Worm (Caenorhabditis elegans): ENCODE measurements around the gene ech-4.

Gene ech-4

ce11 chrII:10847057-10847456, 26.2 kb downstream of the ech-4 start:
- TF ChIP-seq egl-44 (GFP tag; IDR thresholded peaks at IDR 0.05) (no peak), hmg-1.2 (GFP tag; IDR thresholded peaks at IDR 0.05) (peak; percentile 52), snpc-1.1 (tag; optimal IDR thresholded peaks at IDR 0.05; ENCODE audit: insufficient read depth) (peak; percentile 48), ekl-4 (GFP tag; IDR thresholded peaks at IDR 0.05) (no peak), ztf-6 (GFP tag; IDR thresholded peaks at IDR 0.05) (no peak), snpc-4 (GFP tag; optimal IDR thresholded peaks at IDR 0.05) (peak; percentile 15), snpc-4 (tag; optimal IDR thresholded peaks at IDR 0.05) (peak in 3 of 4 experiments; percentile 17 to 82 (median 72)), rpc-1 (optimal IDR thresholded peaks at IDR 0.05) (no peak), rpc-1 (tag; optimal IDR thresholded peaks at IDR 0.05) (no peak)

ce11 chrII:10849903-10850302, 29.1 kb downstream of the ech-4 start, which contains the start of gene M106.2:
Gene M106.2 (minus strand): TSS chrII:10850003.
- TF ChIP-seq K12H6.12 (tag; optimal IDR thresholded peaks at IDR 0.05) = no peak
- no peak for TF ChIP-seq B0261.1 (tag; optimal IDR thresholded peaks at IDR 0.05)
- TF ChIP-seq K11D2.4 (GFP tag; IDR thresholded peaks at IDR 0.05) = no peak
- TF ChIP-seq B0019.2 (GFP tag; conservative IDR thresholded peaks at IDR 0.05) = no peak
- no peak for TF ChIP-seq rpc-1 (optimal IDR thresholded peaks at IDR 0.05)
- no peak for TF ChIP-seq rpc-1 (tag; optimal IDR thresholded peaks at IDR 0.05)

- TF ChIP-seq hlh-26 (GFP tag; conservative IDR thresholded peaks at IDR 0.05) = no peak
- TF ChIP-seq let-526 (GFP tag; IDR thresholded peaks at IDR 0.05) = peak; percentile 75; the same call in 1 of the 2 replicates
- TF ChIP-seq rcor-1 (GFP tag; IDR thresholded peaks at IDR 0.05) = peak; percentile 54
- TF ChIP-seq mel-28 (tag; optimal IDR thresholded peaks at IDR 0.05; ENCODE audit: borderline replicate concordance) = no peak
- no peak for TF ChIP-seq hrde-1 (tag; optimal IDR thresholded peaks at IDR 0.05; ENCODE audit: borderline replicate concordance)
- 0 out of 2 replicates have a peak, but pooled peaks have one; percentile 51 for TF ChIP-seq K11D2.4 (GFP tag; IDR thresholded peaks at IDR 0.05)
- no peak for TF ChIP-seq ceh-58 (GFP tag; IDR thresholded peaks at IDR 0.05)
- TF ChIP-seq T26A5.8 (tag; optimal IDR thresholded peaks at IDR 0.05) = no peak
- no peak for TF ChIP-seq attf-3 (GFP tag; conservative IDR thresholded peaks at IDR 0.05)
- TF ChIP-seq lin-40 (tag; optimal IDR thresholded peaks at IDR 0.05) = peak; percentile 87
- peak; percentile 55 for TF ChIP-seq madf-10 (tag; optimal IDR thresholded peaks at IDR 0.05)
- TF ChIP-seq fkh-3 (tag; optimal IDR thresholded peaks at IDR 0.05) = no peak
- peak; percentile 62 for TF ChIP-seq pha-4 (tag; optimal IDR thresholded peaks at IDR 0.05)
- peak; percentile 14; the same call in 1 of the 2 replicates for TF ChIP-seq F33H1.4 (GFP tag; IDR thresholded peaks at IDR 0.05)
- no peak for TF ChIP-seq akir-1 (GFP tag; optimal IDR thresholded peaks at IDR 0.05)
- no peak for TF ChIP-seq ccch-3 (GFP tag; optimal IDR thresholded peaks at IDR 0.05)
- TF ChIP-seq lin-54 (GFP tag; optimal IDR thresholded peaks at IDR 0.05) = peak; percentile 73
- no peak for TF ChIP-seq F37B4.10 (GFP tag; IDR thresholded peaks at IDR 0.05)
- peak; percentile 60 for TF ChIP-seq somi-1 (GFP tag; optimal IDR thresholded peaks at IDR 0.05)
- no peak for TF ChIP-seq dpl-1 (GFP tag; optimal IDR thresholded peaks at IDR 0.05)
- no peak for TF ChIP-seq lsl-1 (GFP tag; optimal IDR thresholded peaks at IDR 0.05)
- TF ChIP-seq attf-6 (GFP tag; IDR thresholded peaks at IDR 0.05) = no peak
- no peak for TF ChIP-seq efl-1 (GFP tag; optimal IDR thresholded peaks at IDR 0.05)
- TF ChIP-seq ztf-25 (GFP tag; IDR thresholded peaks at IDR 0.05) = no peak
- peak; percentile 87 for TF ChIP-seq nhr-90 (tag; optimal IDR thresholded peaks at IDR 0.05)
- peak; percentile 59 for TF ChIP-seq lir-1 (GFP tag; conservative IDR thresholded peaks at IDR 0.05)
- peak; percentile 98 for TF ChIP-seq ets-4 (GFP tag; optimal IDR thresholded peaks at IDR 0.05)
- TF ChIP-seq hmg-1.2 (GFP tag; IDR thresholded peaks at IDR 0.05) = peak; percentile 75
- TF ChIP-seq repo-1 (tag; optimal IDR thresholded peaks at IDR 0.05) = peak; percentile 72
- TF ChIP-seq athp-1 (tag; optimal IDR thresholded peaks at IDR 0.05) = peak; percentile 48
- no peak for TF ChIP-seq egl-18 (GFP tag; IDR thresholded peaks at IDR 0.05)
- peak; percentile 63 for TF ChIP-seq ztf-3 (GFP tag; optimal IDR thresholded peaks at IDR 0.05)
- TF ChIP-seq gei-17 (GFP tag; optimal IDR thresholded peaks at IDR 0.05) = peak; percentile 54
- TF ChIP-seq him-1 (tag; optimal IDR thresholded peaks at IDR 0.05) = no peak
- TF ChIP-seq Y53G8AR.9 (GFP tag; conservative IDR thresholded peaks at IDR 0.05) = peak; percentile 78; the same call in 1 of the 2 replicates
These were observed 30.3 kb downstream of the ech-4 start for ce11 chrII:10851110-10851509.
